Fruit fly (Drosophila melanogaster): ENCODE measurements around the gene eas.

eas gene

dm6 chrX:16275854-16276338 lies 2.2 kb upstream of the eas start, which contains the start of the genes kat80 and Prosalpha4 (continued):
- TF ChIP-seq dl (GFP tag; optimal IDR thresholded peaks at IDR 0.05; ENCODE audit: insufficient read depth in 1 of 2, partially characterized antibody in 2 of 2) (no peak), GATAd (GFP tag; optimal IDR thresholded peaks at IDR 0.05) (no peak), Dfd (GFP tag; optimal IDR thresholded peaks at IDR 0.05) (no peak), Myc (optimal IDR thresholded peaks at IDR 0.05) (peak; percentile 1), sage (GFP tag; optimal IDR thresholded peaks at IDR 0.05) (no peak), Jra (GFP tag; optimal IDR thresholded peaks at IDR 0.05) (no peak), lola (GFP tag; optimal IDR thresholded peaks at IDR 0.05) (no peak)

DNA sequence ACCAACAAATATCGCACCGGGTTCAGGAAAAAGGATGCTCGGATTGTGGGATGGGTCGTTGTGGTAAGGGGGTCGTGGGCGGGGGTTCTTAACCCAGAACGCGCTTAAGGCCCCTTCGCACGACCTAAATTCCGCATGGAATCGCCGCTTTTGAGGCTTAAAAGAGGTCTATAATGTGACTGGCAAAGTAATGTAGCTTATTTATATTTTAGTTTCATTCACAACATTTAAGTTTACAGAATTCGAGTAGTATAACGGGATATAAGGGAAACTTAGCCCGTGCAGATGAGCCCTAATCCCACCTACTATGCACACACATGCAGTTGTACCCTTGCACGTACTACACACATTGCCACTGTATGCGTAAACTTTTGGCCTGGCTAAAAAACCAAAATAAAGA lies 655 bp downstream of the eas start:
- TF ChIP-seq h (GFP tag; optimal IDR thresholded peaks at IDR 0.05) (peak; percentile 81), foxo (GFP tag; optimal IDR thresholded peaks at IDR 0.05) (peak in 1 of 2 experiments; percentile 79), Rel (GFP tag; optimal IDR thresholded peaks at IDR 0.05) (peak; percentile 71), Rel (tag; optimal IDR thresholded peaks at IDR 0.05) (peak; percentile 76), Jra (GFP tag; optimal IDR thresholded peaks at IDR 0.05) (no peak), Myc (optimal IDR thresholded peaks at IDR 0.05) (no peak), OdsH (GFP tag; optimal IDR thresholded peaks at IDR 0.05) (peak; percentile 83), Vsx2 (GFP tag; optimal IDR thresholded peaks at IDR 0.05; ENCODE audit: partially characterized antibody) (peak; percentile 72), fru (GFP tag; optimal IDR thresholded peaks at IDR 0.05) (peak; percentile 73), CG9705 (GFP tag; optimal IDR thresholded peaks at IDR 0.05) (peak; percentile 88), pan (optimal IDR thresholded peaks at IDR 0.05) (no peak), HLH106 (tag; optimal IDR thresholded peaks at IDR 0.05) (peak; percentile 92), Abd-B (GFP tag; optimal IDR thresholded peaks at IDR 0.05) (no peak), psq (GFP tag; optimal IDR thresholded peaks at IDR 0.05) (peak; percentile 18), lola (GFP tag; optimal IDR thresholded peaks at IDR 0.05) (no peak), GATAd (GFP tag; optimal IDR thresholded peaks at IDR 0.05) (no peak), Hnf4 (GFP tag; optimal IDR thresholded peaks at IDR 0.05) (peak; percentile 68), sage (GFP tag; optimal IDR thresholded peaks at IDR 0.05) (peak; percentile 70), woc (GFP tag; optimal IDR thresholded peaks at IDR 0.05) (peak; percentile 27), Dif (GFP tag; optimal IDR thresholded peaks at IDR 0.05; ENCODE audit: partially characterized antibody) (peak; percentile 28), sv (GFP tag; optimal IDR thresholded peaks at IDR 0.05) (no peak), Hr83 (GFP tag; optimal IDR thresholded peaks at IDR 0.05; ENCODE audit: poor library complexity, severe bottlenecking) (no peak), Dfd (GFP tag; optimal IDR thresholded peaks at IDR 0.05) (no peak), tai (GFP tag; optimal IDR thresholded peaks at IDR 0.05) (peak; percentile 6), dmrt93B (GFP tag; optimal IDR thresholded peaks at IDR 0.05) (peak; percentile 71), Sp1 (GFP tag; optimal IDR thresholded peaks at IDR 0.05) (peak; percentile 93), br (GFP tag; optimal IDR thresholded peaks at IDR 0.05) (peak; percentile 86), brk (GFP tag; optimal IDR thresholded peaks at IDR 0.05) (peak; percentile 11), Mio (GFP tag; optimal IDR thresholded peaks at IDR 0.05) (no peak), jim (GFP tag; optimal IDR thresholded peaks at IDR 0.05) (no peak), N (GFP tag; optimal IDR thresholded peaks at IDR 0.05) (no peak), ey (GFP tag; optimal IDR thresholded peaks at IDR 0.05) (peak; percentile 81), rgr (GFP tag; optimal IDR thresholded peaks at IDR 0.05) (peak; percentile 84), dl (GFP tag; optimal IDR thresholded peaks at IDR 0.05; ENCODE audit: insufficient read depth in 1 of 2, partially characterized antibody in 2 of 2) (peak in 1 of 2 experiments; percentile 12), usp (GFP tag; optimal IDR thresholded peaks at IDR 0.05) (no peak), CG32264 (GFP tag; optimal IDR thresholded peaks at IDR 0.05) (peak; percentile 54), CrebA (GFP tag; optimal IDR thresholded peaks at IDR 0.05; ENCODE audit: borderline replicate concordance) (no peak), dsf (GFP tag; optimal IDR thresholded peaks at IDR 0.05; ENCODE audit: borderline replicate concordance) (no peak), Hr78 (GFP tag; optimal IDR thresholded peaks at IDR 0.05) (no peak)
